Worm (Caenorhabditis elegans): ENCODE measurements around the gene Y102A5C.40.
"Not testable (repeated sequence)": the region's sequence is repeated elsewhere in the genome, so short reads cannot be mapped to it uniquely, and the experiment has no call there.

Gene Y102A5C.40

ce11 chrV:16954766-16955165 is 32.2 kb downstream of the Y102A5C.40 start, which contains the start of gene srh-206:
TSS of gene srh-206 (minus strand) at chrV:16954866.
- no peak for TF ChIP-seq W03F9.2 (tag; optimal IDR thresholded peaks at IDR 0.05)
- TF ChIP-seq him-1 (tag; optimal IDR thresholded peaks at IDR 0.05) = no peak

- no peak for TF ChIP-seq dao-5 (tag; optimal IDR thresholded peaks at IDR 0.05)
- no peak for TF ChIP-seq W03F9.2 (tag; optimal IDR thresholded peaks at IDR 0.05)
- no peak for TF ChIP-seq him-1 (tag; optimal IDR thresholded peaks at IDR 0.05)
Observed at ce11 chrV:16951504-16951903, 35.4 kb downstream of the Y102A5C.40 start, which contains the start of gene clec-238. TSS of gene clec-238 (plus strand) at chrV:16951804.

- no peak for TF ChIP-seq dao-5 (tag; optimal IDR thresholded peaks at IDR 0.05)
- TF ChIP-seq him-1 (tag; optimal IDR thresholded peaks at IDR 0.05) = no peak
- TF ChIP-seq W03F9.2 (tag; optimal IDR thresholded peaks at IDR 0.05) = no peak
Observed at ce11 chrV:16950036-16950435, 36.9 kb downstream of the Y102A5C.40 start.

- TF ChIP-seq W03F9.2, dao-5, him-1 (tag; optimal IDR thresholded peaks at IDR 0.05): not testable (repeated sequence)
Observed at ce11 chrV:16949609-16950008, 37.3 kb downstream of the Y102A5C.40 start, which contains the start of gene fbxa-111. TSS of gene fbxa-111 (minus strand) at chrV:16949709.

ce11 chrV:16948011-16948410 is 38.9 kb downstream of the Y102A5C.40 start, which contains the start of gene fbxa-112:
TSS of gene fbxa-112 (minus strand) at chrV:16948111.
- not testable (repeated sequence) for TF ChIP-seq dao-5, him-1, W03F9.2 (tag; optimal IDR thresholded peaks at IDR 0.05)

ce11 chrV:16938731-16939130 is 48.2 kb downstream of the Y102A5C.40 start, which contains the start of gene fbxa-148:
TSS of gene fbxa-148 (plus strand) at chrV:16939031.
- TF ChIP-seq dao-5, W03F9.2, him-1 (tag; optimal IDR thresholded peaks at IDR 0.05): not testable (repeated sequence)

All from whole organism, L4/young adult.